Fruit fly (Drosophila melanogaster) whole organism, embryonic: ENCODE measurements around the gene CG33489.

ENCODE experiments used
- CG16863 ChIP-seq: fragments of 200-800 bp; sonication (Bioruptor generic); optimal IDR thresholded peaks from 3 replicates; lab custom pipeline; 2016; ENCODE audit warnings: missing biosample characterization, missing genetic modification characterization
- al ChIP-seq: fragments of 200-800 bp; sonication (Bioruptor generic); IDR thresholded peaks from 2 replicates; pipeline ENCODE4 v1.3.6; 2022; ENCODE audit warnings: missing biosample characterization, missing genetic modification characterization
- psq ChIP-seq: fragments of 200-800 bp; sonication (Bioruptor generic); optimal IDR thresholded peaks from 2 replicates; lab custom pipeline; 2017; ENCODE audit warnings: missing biosample characterization, missing genetic modification characterization

- TF ChIP-seq CG16863 (GFP tag; lab: Kevin White, UChicago) (no peak), psq (no peak), al (GFP tag; lab: Robert Waterston, UW) (no peak)
Measured at dm6 chr3L:11550359-11551056, 26.3 kb downstream of the CG33489 start.
